Worm (Caenorhabditis elegans) whole organism, late embryonic: ENCODE measurements around the gene set-27.

ENCODE experiments used
- C08G9.2 ChIP-seq: sonication (generic microtip); optimal IDR thresholded peaks from 2 replicates; lab custom pipeline; 2016; ENCODE audit warnings: mild to moderate bottlenecking, missing genetic modification characterization, moderate library complexity, missing compliant biosample characterization
- F13H6.1 ChIP-seq: sonication (generic microtip); optimal IDR thresholded peaks from 2 replicates; lab custom pipeline; 2016; ENCODE audit warnings: missing genetic modification characterization, missing compliant biosample characterization
- K02D7.2 ChIP-seq: sonication (generic microtip); optimal IDR thresholded peaks from 2 replicates; lab custom pipeline; 2017; ENCODE audit warnings: mild to moderate bottlenecking, missing genetic modification characterization, missing compliant biosample characterization
- K09A11.1 ChIP-seq: sonication (generic microtip); optimal IDR thresholded peaks from 2 replicates; lab custom pipeline; 2017; ENCODE audit warnings: antibody characterized with exemption, mild to moderate bottlenecking, missing genetic modification characterization, missing compliant biosample characterization; ENCODE audit not compliant: insufficient read depth
- T23F11.4 ChIP-seq: fragments of 200-800 bp; sonication (Bioruptor generic); optimal IDR thresholded peaks from 2 replicates; lab custom pipeline; 2018; ENCODE audit warnings: mild to moderate bottlenecking, missing genetic modification characterization, missing compliant biosample characterization
- Y22D7AL.16 ChIP-seq: sonication (generic microtip); optimal IDR thresholded peaks from 2 replicates; lab custom pipeline; 2016; ENCODE audit warnings: missing genetic modification characterization, missing compliant biosample characterization
- ahr-1 ChIP-seq: sonication (generic microtip); optimal IDR thresholded peaks from 2 replicates; lab custom pipeline; 2016; ENCODE audit warnings: missing genetic modification characterization, missing compliant biosample characterization
- ama-1 ChIP-seq: fragments of 150-350 bp; optimal IDR thresholded peaks from 2 replicates; lab custom pipeline; 2014
- ceh-14 ChIP-seq: sonication (generic microtip); optimal IDR thresholded peaks from 2 replicates; lab custom pipeline; 2016; ENCODE audit warnings: missing genotype, missing genetic modification characterization, missing compliant biosample characterization
- ceh-19 ChIP-seq: fragments of 200-800 bp; sonication (Bioruptor generic); optimal IDR thresholded peaks from 2 replicates; lab custom pipeline; 2018; ENCODE audit warnings: mild to moderate bottlenecking, missing genetic modification characterization, missing compliant biosample characterization
- ceh-2 ChIP-seq: sonication (generic microtip); optimal IDR thresholded peaks from 2 replicates; lab custom pipeline; 2016; ENCODE audit warnings: missing genotype, missing genetic modification characterization, missing compliant biosample characterization
- ceh-30 ChIP-seq: fragments of 150-350 bp; optimal IDR thresholded peaks from 2 replicates; lab custom pipeline; 2014; ENCODE audit warnings: missing biosample characterization, missing genetic modification characterization
- ceh-31 ChIP-seq: sonication (generic microtip); optimal IDR thresholded peaks from 2 replicates; lab custom pipeline; 2016; ENCODE audit warnings: missing genetic modification characterization, missing compliant biosample characterization
- ceh-34 ChIP-seq: sonication (generic microtip); optimal IDR thresholded peaks from 2 replicates; lab custom pipeline; 2016; ENCODE audit warnings: mild to moderate bottlenecking, missing genetic modification characterization, missing compliant biosample characterization
- ceh-6 ChIP-seq: fragments of 200-800 bp; sonication (Bioruptor generic); optimal IDR thresholded peaks from 2 replicates; lab custom pipeline; 2018; ENCODE audit warnings: mild to moderate bottlenecking, missing genetic modification characterization, missing compliant biosample characterization
- ceh-9 ChIP-seq: sonication (generic microtip); optimal IDR thresholded peaks from 2 replicates; lab custom pipeline; 2016; ENCODE audit warnings: mild to moderate bottlenecking, missing genetic modification characterization, inconsistent platforms, missing compliant biosample characterization
- dmd-4 ChIP-seq: sonication (generic microtip); optimal IDR thresholded peaks from 2 replicates; lab custom pipeline; 2016; ENCODE audit warnings: borderline replicate concordance, missing genetic modification characterization, missing compliant biosample characterization
- elt-2 ChIP-seq: sonication (generic microtip); optimal IDR thresholded peaks from 2 replicates; lab custom pipeline; 2016; ENCODE audit warnings: missing genetic modification reagents, missing genetic modification characterization, missing compliant biosample characterization
- eyg-1 ChIP-seq: sonication (generic microtip); optimal IDR thresholded peaks from 2 replicates; lab custom pipeline; 2016; ENCODE audit warnings: missing genotype, missing genetic modification characterization, missing compliant biosample characterization
- fax-1 ChIP-seq: sonication (generic microtip); optimal IDR thresholded peaks from 2 replicates; lab custom pipeline; 2016; ENCODE audit warnings: missing genotype, missing genetic modification characterization, missing compliant biosample characterization
- fkh-6 ChIP-seq: sonication (generic microtip); optimal IDR thresholded peaks from 2 replicates; lab custom pipeline; 2016; ENCODE audit warnings: missing genetic modification characterization, missing compliant biosample characterization
- gmeb-2 ChIP-seq: sonication (generic microtip); optimal IDR thresholded peaks from 2 replicates; lab custom pipeline; 2016; ENCODE audit warnings: missing genetic modification characterization, inconsistent platforms, missing compliant biosample characterization
- hlh-15 ChIP-seq: sonication (generic microtip); optimal IDR thresholded peaks from 2 replicates; lab custom pipeline; 2016; ENCODE audit warnings: missing genetic modification characterization, missing compliant biosample characterization
- lin-11 ChIP-seq: fragments of 200-800 bp; sonication (Bioruptor generic); optimal IDR thresholded peaks from 2 replicates; lab custom pipeline; 2018; ENCODE audit warnings: mild to moderate bottlenecking, missing genetic modification characterization, missing compliant biosample characterization
- madf-2 ChIP-seq: sonication (generic microtip); optimal IDR thresholded peaks from 2 replicates; lab custom pipeline; 2017; ENCODE audit warnings: missing genetic modification characterization, missing compliant biosample characterization
- nhr-11 ChIP-seq: fragments of 150-350 bp; optimal IDR thresholded peaks from 2 replicates; lab custom pipeline; 2014; ENCODE audit warnings: missing biosample characterization, missing genetic modification characterization
- nhr-232 ChIP-seq: sonication (generic microtip); optimal IDR thresholded peaks from 2 replicates; lab custom pipeline; 2016; ENCODE audit warnings: missing genetic modification characterization, missing compliant biosample characterization
- npax-4 ChIP-seq: sonication (generic microtip); optimal IDR thresholded peaks from 2 replicates; lab custom pipeline; 2016; ENCODE audit warnings: missing genetic modification characterization, missing compliant biosample characterization
- odd-2 ChIP-seq: sonication (generic microtip); optimal IDR thresholded peaks from 2 replicates; lab custom pipeline; 2017; ENCODE audit warnings: antibody characterized with exemption, mild to moderate bottlenecking, missing genetic modification characterization, missing compliant biosample characterization
- pag-3 ChIP-seq: sonication (generic microtip); optimal IDR thresholded peaks from 2 replicates; lab custom pipeline; 2016; ENCODE audit warnings: missing compliant biosample characterization, missing genetic modification characterization, borderline replicate concordance
- pat-9 ChIP-seq: fragments of 200-800 bp; sonication (Bioruptor generic); optimal IDR thresholded peaks from 2 replicates; lab custom pipeline; 2018; ENCODE audit warnings: mild to moderate bottlenecking, missing genetic modification characterization, moderate library complexity, missing compliant biosample characterization
- pax-1 ChIP-seq: fragments of 150-350 bp; optimal IDR thresholded peaks from 2 replicates; lab custom pipeline; 2014; ENCODE audit warnings: missing biosample characterization, missing genetic modification characterization
- pha-4 ChIP-seq: fragments of 150-350 bp; optimal IDR thresholded peaks from 2 replicates; lab custom pipeline; 2018; ENCODE audit warnings: missing biosample characterization, missing genetic modification reagents, missing genetic modification characterization
- pqm-1 ChIP-seq: sonication (generic microtip); optimal IDR thresholded peaks from 2 replicates; lab custom pipeline; 2016; ENCODE audit warnings: missing genetic modification characterization, missing compliant biosample characterization
- pros-1 ChIP-seq: fragments of 150-350 bp; optimal IDR thresholded peaks from 2 replicates; lab custom pipeline; 2014; ENCODE audit warnings: missing biosample characterization, missing genetic modification reagents, missing genetic modification characterization
- rnt-1 ChIP-seq: sonication (generic microtip); optimal IDR thresholded peaks from 2 replicates; lab custom pipeline; 2016; ENCODE audit warnings: missing genetic modification characterization, missing compliant biosample characterization
- sox-4 ChIP-seq: sonication (generic microtip); optimal IDR thresholded peaks from 2 replicates; lab custom pipeline; 2017; ENCODE audit warnings: mild to moderate bottlenecking, missing genetic modification characterization, inconsistent platforms, missing compliant biosample characterization
- syd-9 ChIP-seq: sonication (generic microtip); optimal IDR thresholded peaks from 2 replicates; lab custom pipeline; 2016; ENCODE audit warnings: mild to moderate bottlenecking, missing genetic modification characterization, moderate library complexity, missing compliant biosample characterization
- tbx-7 ChIP-seq: sonication (generic microtip); optimal IDR thresholded peaks from 2 replicates; lab custom pipeline; 2016; ENCODE audit warnings: missing genotype, missing genetic modification characterization, missing compliant biosample characterization
- unc-42 ChIP-seq: sonication (generic microtip); optimal IDR thresholded peaks from 2 replicates; lab custom pipeline; 2016; ENCODE audit warnings: missing genotype, missing genetic modification characterization, missing compliant biosample characterization
- unc-86 ChIP-seq: sonication (generic microtip); optimal IDR thresholded peaks from 2 replicates; lab custom pipeline; 2016; ENCODE audit warnings: missing genetic modification characterization, missing compliant biosample characterization
- zip-5 ChIP-seq: sonication (generic microtip); optimal IDR thresholded peaks from 2 replicates; lab custom pipeline; 2016; ENCODE audit warnings: missing genetic modification characterization, missing compliant biosample characterization

The set-27 gene

ce11 chrIII:2700637-2701036 lies at the start of gene set-27:
Gene set-27, plus strand, starts transcription at chrIII:2700937.
- TF ChIP-seq ceh-30 (no peak), ceh-6 (no peak), odd-2 (tag; lab: Kevin White, UChicago) (no peak), sox-4 (tag; lab: Kevin White, UChicago) (no peak), nhr-232 (tag; lab: Kevin White, UChicago) (no peak), F13H6.1 (tag; lab: Kevin White, UChicago) (no peak), fax-1 (no peak), syd-9 (tag; lab: Kevin White, UChicago) (no peak), K09A11.1 (tag; lab: Kevin White, UChicago) (no peak), C08G9.2 (tag; lab: Kevin White, UChicago) (no peak), elt-2 (tag; lab: Kevin White, UChicago) (no peak), fkh-6 (no peak), lin-11 (tag; lab: Kevin White, UChicago) (no peak), npax-4 (tag; lab: Kevin White, UChicago) (no peak), rnt-1 (tag; lab: Kevin White, UChicago) (no peak), T23F11.4 (no peak), ceh-19 (GFP tag; lab: Kevin White, UChicago) (no peak), pqm-1 (tag; lab: Kevin White, UChicago) (no peak), ahr-1 (tag; lab: Kevin White, UChicago) (no peak)

- TF ChIP-seq sox-4 (tag; lab: Kevin White, UChicago) = no peak
- TF ChIP-seq fax-1 = no peak
- no peak for TF ChIP-seq F13H6.1 (tag; lab: Kevin White, UChicago)
- TF ChIP-seq eyg-1 (tag; lab: Kevin White, UChicago) = no peak
- no peak for TF ChIP-seq pat-9 (tag; lab: Kevin White, UChicago)
- TF ChIP-seq unc-86 (tag; lab: Kevin White, UChicago) = no peak
- TF ChIP-seq ceh-34 (tag; lab: Kevin White, UChicago) = no peak
- no peak for TF ChIP-seq unc-42
- TF ChIP-seq hlh-15 (tag; lab: Kevin White, UChicago) = no peak
- no peak for TF ChIP-seq ceh-6
- TF ChIP-seq, all 69 proteins: peak for 0
These were observed 49.2 kb upstream of the set-27 start for ce11 chrIII:2651519-2651918.

- TF ChIP-seq elt-2 (tag; lab: Kevin White, UChicago) = peak; percentile 86
- no peak for TF ChIP-seq pat-9 (tag; lab: Kevin White, UChicago)
- TF ChIP-seq unc-42 = no peak
- no peak for TF ChIP-seq Y22D7AL.16 (tag; lab: Kevin White, UChicago)
These were observed 47.8 kb upstream of the set-27 start for ce11 chrIII:2652704-2653566.

- TF ChIP-seq fkh-6 (no peak), nhr-11 (tag; lab: Kevin White, UChicago) (no peak), tbx-7 (tag; lab: Kevin White, UChicago) (no peak), K02D7.2 (tag; lab: Kevin White, UChicago) (no peak), pax-1 (tag; lab: Kevin White, UChicago) (no peak), sox-4 (tag; lab: Kevin White, UChicago) (no peak), pha-4 (tag; lab: Kevin White, UChicago) (no peak), madf-2 (tag; lab: Kevin White, UChicago) (no peak), unc-42 (no peak), ama-1 (lab: Kevin White, UChicago) (no peak), T23F11.4 (no peak)
These were observed 44.6 kb upstream of the set-27 start for ce11 chrIII:2656168-2656567.

ce11 chrIII:2657783-2658182 lies 43.0 kb upstream of the set-27 start, which contains the start of gene let-805:
Gene let-805, plus strand, starts transcription at chrIII:2658083.
- TF ChIP-seq ceh-19 (GFP tag; lab: Kevin White, UChicago) = no peak
- TF ChIP-seq ceh-9 (tag; lab: Kevin White, UChicago) = no peak
- no peak for TF ChIP-seq dmd-4
- TF ChIP-seq gmeb-2 (tag; lab: Kevin White, UChicago) = no peak
- no peak for TF ChIP-seq nhr-232 (tag; lab: Kevin White, UChicago)
- TF ChIP-seq unc-86 (tag; lab: Kevin White, UChicago) = no peak
- TF ChIP-seq ceh-2 (tag; lab: Kevin White, UChicago) = no peak
- no peak for TF ChIP-seq nhr-11 (tag; lab: Kevin White, UChicago)
- TF ChIP-seq T23F11.4 = no peak
- no peak for TF ChIP-seq pag-3 (tag; lab: Kevin White, UChicago)
- TF ChIP-seq K02D7.2 (tag; lab: Kevin White, UChicago) = no peak
- no peak for TF ChIP-seq ceh-31 (tag; lab: Kevin White, UChicago)
- TF ChIP-seq pros-1 (tag; lab: Kevin White, UChicago) = no peak
- no peak for TF ChIP-seq zip-5
- TF ChIP-seq ceh-14 (tag; lab: Kevin White, UChicago) = no peak
